Worm (Caenorhabditis elegans) whole organism, L4/young adult: ENCODE data around the gene col-44.

ENCODE experiments used
- W03F9.2 ChIP-seq: fragments of 150-350 bp; optimal IDR thresholded peaks from 2 replicates; lab custom pipeline; 2014; ENCODE audit warnings: missing biosample characterization, missing genetic modification characterization
- him-1 ChIP-seq: sonication (generic microtip); optimal IDR thresholded peaks from 2 replicates; lab custom pipeline; 2016; ENCODE audit warnings: missing genotype, missing genetic modification reagents, missing genetic modification characterization, missing compliant biosample characterization

DNA sequence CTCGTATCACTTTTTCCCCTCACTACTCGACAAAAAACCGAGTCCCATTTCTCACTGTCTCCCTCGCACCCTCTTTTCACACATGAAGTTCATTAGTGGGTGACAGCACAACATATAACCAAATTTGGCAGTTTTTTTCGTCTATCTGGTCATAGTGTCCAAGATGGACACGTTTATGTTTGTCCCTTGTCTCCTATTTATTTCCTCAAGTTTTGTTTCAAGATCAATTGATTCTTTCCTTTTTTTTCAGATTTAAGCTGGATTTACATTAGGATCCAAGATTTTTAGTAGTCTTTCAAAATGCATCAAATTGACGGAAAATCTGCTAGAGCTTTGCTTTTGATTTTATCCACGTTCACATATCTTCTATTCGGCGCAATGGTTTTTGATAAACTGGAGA lies 48.3 kb downstream of the col-44 start, which contains the start of gene twk-20:
- TF ChIP-seq him-1, result no peak
- no peak for TF ChIP-seq W03F9.2 (tag; lab: Kevin White, UChicago)
